Fruit fly (Drosophila melanogaster) ovary, adult (tissue): Measurements from ENCODE around the gene eIF3a.

Source experiments
- CG17801 ChIP-seq: fragments of 200-800 bp; optimal IDR thresholded peaks from 2 replicates; lab custom pipeline; 2019; ENCODE audit warnings: missing biosample characterization, mild to moderate bottlenecking, missing genetic modification characterization, moderate library complexity; ENCODE audit not compliant: partially characterized antibody

The eIF3a gene

DNA sequence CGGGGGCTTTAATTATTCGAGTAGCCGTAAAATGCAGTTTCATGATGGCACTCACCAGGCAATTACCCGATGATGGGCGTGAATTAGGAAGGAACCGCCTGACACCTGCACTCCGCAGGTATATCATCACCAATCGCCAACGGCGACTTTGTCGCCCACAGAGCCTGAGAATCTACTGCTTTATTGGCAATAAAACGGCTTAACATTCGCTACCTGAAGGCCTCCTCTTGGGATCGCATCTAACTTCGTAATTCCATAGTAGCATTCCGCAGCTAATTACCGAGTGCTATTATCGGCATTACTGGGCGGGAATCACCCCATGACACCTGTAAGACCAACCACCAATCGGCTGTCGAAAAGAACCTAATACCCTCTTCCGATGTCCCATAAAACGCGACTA, 24.6 kb upstream of the eIF3a start:
- TF ChIP-seq CG17801 (GFP tag; lab: Kevin White, UChicago) = no peak

DNA sequence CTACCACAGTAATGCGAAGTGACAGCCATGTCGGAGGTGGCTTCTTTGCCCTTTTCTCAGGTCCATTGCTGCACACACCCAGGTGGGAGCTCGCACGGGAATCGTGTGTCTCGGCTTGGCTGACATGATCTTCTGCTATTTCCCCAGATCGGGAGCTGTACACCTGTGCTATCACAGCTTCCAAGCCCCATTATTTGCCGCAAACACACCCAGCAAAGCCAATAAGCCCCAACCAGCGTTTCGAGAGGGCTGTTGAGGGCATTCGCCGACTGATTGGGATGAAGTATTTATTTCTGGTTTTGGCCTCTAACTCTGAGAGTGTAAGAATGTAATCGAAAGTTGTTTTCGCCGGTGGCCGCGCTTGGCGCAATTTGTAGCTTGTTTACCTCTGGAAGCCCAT, 23.9 kb upstream of the eIF3a start:
- TF ChIP-seq CG17801 (GFP tag; lab: Kevin White, UChicago) = no peak

dm6 chr3R:4453213-4453956, 19.7 kb upstream of the eIF3a start:
- peak; percentile 14 for TF ChIP-seq CG17801 (GFP tag; lab: Kevin White, UChicago)

dm6 chr3R:4452345-4453044, 18.8 kb upstream of the eIF3a start:
- TF ChIP-seq CG17801 (GFP tag; lab: Kevin White, UChicago) = no peak

DNA sequence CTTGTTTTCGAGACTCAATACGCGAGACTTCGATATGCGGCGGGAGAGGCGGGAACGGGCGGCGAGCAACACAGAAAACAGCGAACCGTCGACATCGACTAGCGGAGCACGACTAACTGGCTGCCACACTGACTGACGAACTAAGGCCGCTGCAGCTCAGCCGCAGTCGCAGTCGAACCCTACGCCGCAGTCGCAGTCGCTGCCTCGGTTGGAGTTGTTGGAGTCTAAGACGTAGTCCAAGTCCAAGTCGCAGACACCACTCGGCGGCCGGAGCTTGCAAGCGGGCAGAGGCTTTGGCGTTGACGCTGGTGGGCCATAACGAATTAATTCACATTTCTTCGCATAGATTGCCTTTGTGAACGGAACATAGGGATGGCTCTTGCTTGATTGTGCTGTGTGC, 17.0 kb upstream of the eIF3a start:
- TF ChIP-seq CG17801 (GFP tag; lab: Kevin White, UChicago) = no peak

DNA sequence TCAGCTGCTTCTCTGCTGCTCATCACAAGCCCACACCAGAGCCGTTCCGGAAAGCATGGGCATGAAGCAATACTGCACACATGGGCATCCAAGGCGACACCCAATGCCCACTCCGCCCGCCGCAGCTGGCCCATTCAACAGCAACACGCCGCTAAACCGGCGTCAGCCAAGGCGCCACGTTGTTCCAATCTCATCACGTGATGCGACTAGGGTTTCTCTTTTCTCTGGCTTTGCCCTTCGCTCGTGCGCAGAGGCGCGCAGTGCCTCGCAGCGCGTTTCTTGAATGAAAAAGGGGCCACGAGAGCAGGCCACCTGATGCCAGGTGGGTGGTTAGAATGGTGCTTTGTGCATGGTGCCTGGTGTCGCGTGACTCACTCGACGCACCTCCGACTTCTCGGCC, 15.6 kb upstream of the eIF3a start:
- no peak for TF ChIP-seq CG17801 (GFP tag; lab: Kevin White, UChicago)

DNA sequence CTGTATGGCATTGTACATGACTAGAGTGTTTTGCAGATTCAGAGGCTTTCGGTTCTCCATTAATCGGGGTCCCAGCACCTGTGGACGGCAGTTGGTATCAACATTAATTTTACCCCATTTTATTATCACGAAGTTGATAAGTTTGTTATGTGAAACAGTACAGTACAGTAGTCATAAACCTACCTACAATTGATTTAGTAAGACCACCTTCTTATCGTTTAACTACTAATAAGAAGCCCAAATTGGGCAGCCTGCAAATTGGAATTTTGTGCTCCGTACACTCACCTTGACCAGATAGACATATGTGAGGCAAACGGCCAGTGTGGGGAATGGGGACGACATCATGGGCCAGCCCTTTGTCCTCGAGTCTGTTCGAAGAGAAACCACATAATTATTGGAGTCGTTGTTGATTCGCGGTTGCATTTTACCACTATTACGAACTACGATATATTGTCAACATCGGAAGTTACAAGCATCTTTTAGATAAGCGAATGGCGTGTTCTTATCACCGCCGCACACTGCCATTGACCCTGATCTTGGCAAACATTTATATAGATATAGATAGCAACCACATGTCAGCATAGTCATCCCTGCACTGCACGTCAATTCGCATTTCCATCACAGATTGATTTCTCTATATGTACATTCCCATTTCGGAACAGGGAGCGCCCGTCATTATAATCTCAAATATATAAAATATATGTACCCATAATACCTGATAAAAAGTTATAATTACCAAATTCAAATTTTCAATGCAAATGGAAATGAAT, 12.9 kb upstream of the eIF3a start:
- TF ChIP-seq CG17801 (GFP tag; lab: Kevin White, UChicago) = no peak

dm6 chr3R:4445083-4445482, 11.4 kb upstream of the eIF3a start:
- no peak for TF ChIP-seq CG17801 (GFP tag; lab: Kevin White, UChicago)

- TF ChIP-seq CG17801 (GFP tag; lab: Kevin White, UChicago) = no peak
Measured at dm6 chr3R:4437817-4438216, 4.1 kb upstream of the eIF3a start.

- TF ChIP-seq CG17801 (GFP tag; lab: Kevin White, UChicago) = peak; percentile 55
Measured at dm6 chr3R:4437113-4437512, 3.4 kb upstream of the eIF3a start, which contains the start of the genes Lipt2 and CG14650. TSS of gene Lipt2 (minus strand) at chr3R:4437329. TSS of gene CG14650 (plus strand) at chr3R:4437387.

DNA sequence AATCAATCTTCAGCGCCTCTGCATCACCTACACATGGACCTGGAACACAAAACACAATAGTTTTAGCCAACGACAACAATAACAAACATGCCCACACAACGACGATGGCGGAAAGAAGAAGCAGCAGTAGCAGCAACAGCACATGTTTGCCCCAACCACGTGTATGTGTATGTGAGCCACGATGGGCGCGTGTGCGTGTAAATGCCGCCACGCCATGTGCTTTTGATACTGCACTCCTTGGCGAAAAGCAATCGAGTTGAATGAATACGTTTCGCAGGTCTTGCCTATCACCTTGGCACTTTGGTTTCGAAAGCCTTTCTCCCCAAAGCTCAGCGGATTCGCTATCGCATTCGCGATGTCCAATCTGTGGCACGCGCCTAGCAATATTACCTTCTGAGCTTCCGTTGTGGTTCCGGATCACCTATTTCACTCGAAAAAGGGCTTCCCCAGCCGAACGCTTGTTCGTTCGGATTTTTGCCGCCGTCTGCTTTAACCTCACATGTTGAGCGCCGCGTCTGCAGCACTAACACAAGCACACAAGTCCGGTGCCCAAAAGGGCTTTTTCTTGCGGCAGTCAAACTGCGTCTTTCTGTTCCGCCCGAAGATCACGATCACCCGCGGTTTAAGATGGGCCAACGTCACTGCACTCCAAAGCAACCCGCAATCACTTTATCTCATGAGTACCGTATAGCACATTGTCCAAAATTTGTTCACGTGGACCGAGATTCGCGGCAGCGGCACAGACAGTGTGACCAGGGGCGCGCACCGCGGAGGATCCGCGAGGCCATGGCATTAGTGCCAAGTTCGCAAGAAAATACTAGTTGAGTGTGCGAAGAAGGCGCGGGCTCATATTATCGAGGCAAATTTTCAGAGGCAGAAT, 4.9 kb downstream of the eIF3a start, which contains the start of gene srl:
TSS of gene srl (minus strand) at position 751 of the 880 bp plus-strand sequence.
- TF ChIP-seq CG17801 (GFP tag; lab: Kevin White, UChicago) = peak; percentile 27

- no peak for TF ChIP-seq CG17801 (GFP tag; lab: Kevin White, UChicago)
Measured at dm6 chr3R:4426730-4427129, 7.0 kb downstream of the eIF3a start, which contains the start of gene CG31525. TSS of gene CG31525 (plus strand) at chr3R:4427030.

DNA sequence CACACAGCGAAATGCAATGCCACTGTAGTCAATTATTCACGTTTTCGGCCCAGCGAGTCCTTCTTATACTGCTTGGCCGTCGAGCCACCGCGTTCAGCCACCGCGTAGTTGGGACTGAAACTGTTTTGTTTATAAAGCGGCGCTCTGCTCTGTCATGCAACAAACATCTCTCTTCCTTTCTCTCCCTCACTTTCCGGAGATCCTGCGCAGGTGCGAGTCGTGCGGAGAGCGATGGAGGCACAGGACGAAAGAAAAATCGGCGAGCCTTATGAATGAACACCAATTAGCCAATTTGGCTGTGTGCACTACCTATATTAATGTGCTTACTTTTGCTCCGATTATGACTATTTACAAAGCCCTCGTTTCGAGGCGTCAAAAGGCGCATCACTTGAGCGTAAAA, 14.2 kb downstream of the eIF3a start, which contains the start of gene CG32944:
TSS of gene CG32944 (minus strand) at position 97 of the 400 bp plus-strand sequence.
- TF ChIP-seq CG17801 (GFP tag; lab: Kevin White, UChicago) = no peak

DNA sequence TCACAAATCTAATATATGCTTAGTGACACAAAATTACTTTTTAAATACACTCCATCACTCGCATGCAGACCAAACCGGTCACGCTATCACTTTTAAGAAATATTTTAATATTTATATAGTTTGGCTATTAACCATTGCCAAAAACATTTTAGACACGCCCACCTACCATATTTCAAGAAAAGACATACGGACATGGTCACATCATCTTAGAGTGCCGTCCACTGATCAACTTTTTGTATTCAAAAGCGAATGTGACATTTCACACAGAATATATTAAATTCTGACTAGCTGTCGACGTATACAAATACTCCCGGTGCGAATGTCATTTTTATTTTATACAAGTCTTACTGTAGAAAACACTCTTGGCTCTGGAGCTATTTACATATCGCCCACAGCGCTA, 17.6 kb downstream of the eIF3a start, which contains the start of gene CG31528:
TSS of gene CG31528 (plus strand) at position 301 of the 400 bp plus-strand sequence.
- no peak for TF ChIP-seq CG17801 (GFP tag; lab: Kevin White, UChicago)
